Fruit fly (Drosophila melanogaster) whole organism, wandering third instar larva: ENCODE results near the gene CG15414.

ENCODE experiments used
- Abd-B ChIP-seq: fragments of >200 bp; optimal IDR thresholded peaks from 2 replicates; lab custom pipeline; 2017; ENCODE audit warnings: missing biosample characterization, missing genetic modification characterization
- CG32264 ChIP-seq: fragments of 200-800 bp; sonication (Bioruptor generic); optimal IDR thresholded peaks from 2 replicates; lab custom pipeline; 2016; ENCODE audit warnings: missing biosample characterization, missing genetic modification characterization
- Dfd ChIP-seq: fragments of >200 bp; optimal IDR thresholded peaks from 2 replicates; lab custom pipeline; 2017; ENCODE audit warnings: missing biosample characterization, missing genetic modification characterization
- GATAd ChIP-seq: sonication (Bioruptor generic); optimal IDR thresholded peaks from 2 replicates; lab custom pipeline; 2016; ENCODE audit warnings: missing biosample characterization, missing genetic modification characterization
- HLH106 ChIP-seq: fragments of 200-800 bp; optimal IDR thresholded peaks from 3 replicates; lab custom pipeline; 2019; ENCODE audit warnings: missing biosample characterization, mild to moderate bottlenecking, missing genetic modification characterization, moderate library complexity
- Hnf4 ChIP-seq: fragments of 200-800 bp; sonication (Bioruptor generic); optimal IDR thresholded peaks from 2 replicates; lab custom pipeline; 2016; ENCODE audit warnings: missing biosample characterization, mild to moderate bottlenecking, missing genetic modification characterization
- Hr78 ChIP-seq: fragments of >200 bp; optimal IDR thresholded peaks from 2 replicates; lab custom pipeline; 2017; ENCODE audit warnings: missing biosample characterization, missing genetic modification characterization
- Hr83 ChIP-seq: fragments of 200-300 bp; sonication (Bioruptor generic); optimal IDR thresholded peaks from 2 replicates; lab custom pipeline; 2016; ENCODE audit warnings: missing biosample characterization, mild to moderate bottlenecking, missing genetic modification characterization, moderate library complexity; ENCODE audit not compliant: poor library complexity, severe bottlenecking
- Jra ChIP-seq: sonication (Bioruptor generic); optimal IDR thresholded peaks from 2 replicates; lab custom pipeline; 2016; ENCODE audit warnings: missing biosample characterization, missing genetic modification characterization
- Myc ChIP-seq: fragments of >200 bp; optimal IDR thresholded peaks from 2 replicates; lab custom pipeline; 2017
- N ChIP-seq: fragments of >200 bp; optimal IDR thresholded peaks from 2 replicates; lab custom pipeline; 2018; ENCODE audit warnings: missing biosample characterization, missing external identifiers, missing genetic modification characterization
- OdsH ChIP-seq: fragments of 200-800 bp; sonication (Bioruptor generic); optimal IDR thresholded peaks from 2 replicates; lab custom pipeline; 2016; ENCODE audit warnings: missing biosample characterization, mild to moderate bottlenecking, missing genetic modification characterization
- Rel ChIP-seq, 2 experiments: fragments of 200-800 bp; sonication (Bioruptor generic) in 1 of 2; optimal IDR thresholded peaks; 2 replicates in 1 of 2; 3 replicates in 1 of 2; lab custom pipeline; 2016 to 2019; ENCODE audit warnings: mild to moderate bottlenecking in 2 of 2, missing biosample characterization in 2 of 2, missing genetic modification characterization in 2 of 2, moderate library complexity in 1 of 2
- Sp1 ChIP-seq: fragments of 200-800 bp; sonication (Bioruptor generic); optimal IDR thresholded peaks from 3 replicates; lab custom pipeline; 2019; ENCODE audit warnings: missing biosample characterization, mild to moderate bottlenecking, missing genetic modification characterization, moderate library complexity
- Vsx2 ChIP-seq: fragments of 200-300, 225-300 bp; sonication (Bioruptor generic); optimal IDR thresholded peaks from 2 replicates; lab custom pipeline; 2018; ENCODE audit warnings: missing biosample characterization, missing genetic modification characterization; ENCODE audit not compliant: partially characterized antibody
- br ChIP-seq: fragments of 200-800 bp; sonication (Bioruptor generic); optimal IDR thresholded peaks from 2 replicates; lab custom pipeline; 2016; ENCODE audit warnings: missing biosample characterization, missing genetic modification characterization
- brk ChIP-seq: fragments of 200-800 bp; sonication (Bioruptor generic); optimal IDR thresholded peaks from 2 replicates; lab custom pipeline; 2016; ENCODE audit warnings: missing biosample characterization, mild to moderate bottlenecking, missing genetic modification characterization
- dl ChIP-seq, 2 experiments: fragments of 175-275, 200-275 bp in 1 of 2; fragments of 200-275 bp in 1 of 2; sonication (Bioruptor generic); optimal IDR thresholded peaks; lab custom pipeline; 2018; ENCODE audit warnings: mild to moderate bottlenecking in 2 of 2, missing biosample characterization in 2 of 2, missing genetic modification characterization in 2 of 2, moderate library complexity in 2 of 2; ENCODE audit not compliant: partially characterized antibody in 2 of 2, insufficient read depth in 1 of 2
- dmrt93B ChIP-seq: fragments of 200-800 bp; sonication (Bioruptor generic); optimal IDR thresholded peaks from 2 replicates; lab custom pipeline; 2018; ENCODE audit warnings: missing biosample characterization, mild to moderate bottlenecking, missing genetic modification characterization
- dsf ChIP-seq: sonication (Bioruptor generic); optimal IDR thresholded peaks from 2 replicates; lab custom pipeline; 2016; ENCODE audit warnings: missing biosample characterization, missing genetic modification characterization, borderline replicate concordance
- ey ChIP-seq: fragments of 200-800 bp; sonication (Bioruptor generic); optimal IDR thresholded peaks from 2 replicates; lab custom pipeline; 2016; ENCODE audit warnings: missing biosample characterization, missing genetic modification characterization
- foxo ChIP-seq, 2 experiments: fragments of 200-800 bp; sonication (Bioruptor generic); optimal IDR thresholded peaks; 2 replicates in 1 of 2; 3 replicates in 1 of 2; lab custom pipeline; 2016 to 2017; ENCODE audit warnings: missing biosample characterization in 2 of 2, missing genetic modification characterization in 2 of 2
- fru ChIP-seq: fragments of 200-800 bp; sonication (Bioruptor generic); optimal IDR thresholded peaks from 3 replicates; lab custom pipeline; 2016; ENCODE audit warnings: missing biosample characterization, mild to moderate bottlenecking, missing genetic modification characterization
- h ChIP-seq: fragments of 200-800 bp; sonication (Bioruptor generic); optimal IDR thresholded peaks from 3 replicates; lab custom pipeline; 2016; ENCODE audit warnings: missing biosample characterization, mild to moderate bottlenecking, missing genetic modification characterization
- jim ChIP-seq: fragments of 175-275, 200-325 bp; sonication (Bioruptor generic); optimal IDR thresholded peaks from 2 replicates; lab custom pipeline; 2016; ENCODE audit warnings: missing biosample characterization, mild to moderate bottlenecking, missing genetic modification characterization
- psq ChIP-seq: fragments of 200-800 bp; sonication (Bioruptor generic); optimal IDR thresholded peaks from 3 replicates; lab custom pipeline; 2017; ENCODE audit warnings: missing biosample characterization, mild to moderate bottlenecking, missing genetic modification characterization, moderate library complexity
- sv ChIP-seq: fragments of 200-800 bp; sonication (Bioruptor generic); optimal IDR thresholded peaks from 3 replicates; lab custom pipeline; 2016; ENCODE audit warnings: missing biosample characterization, missing genetic modification characterization
- usp ChIP-seq: fragments of >200 bp; optimal IDR thresholded peaks from 2 replicates; lab custom pipeline; 2017; ENCODE audit warnings: missing biosample characterization, missing genetic modification characterization
- woc ChIP-seq: sonication (Bioruptor generic); optimal IDR thresholded peaks from 2 replicates; lab custom pipeline; 2016; ENCODE audit warnings: missing biosample characterization, mild to moderate bottlenecking, missing genetic modification characterization

Gene CG15414

DNA sequence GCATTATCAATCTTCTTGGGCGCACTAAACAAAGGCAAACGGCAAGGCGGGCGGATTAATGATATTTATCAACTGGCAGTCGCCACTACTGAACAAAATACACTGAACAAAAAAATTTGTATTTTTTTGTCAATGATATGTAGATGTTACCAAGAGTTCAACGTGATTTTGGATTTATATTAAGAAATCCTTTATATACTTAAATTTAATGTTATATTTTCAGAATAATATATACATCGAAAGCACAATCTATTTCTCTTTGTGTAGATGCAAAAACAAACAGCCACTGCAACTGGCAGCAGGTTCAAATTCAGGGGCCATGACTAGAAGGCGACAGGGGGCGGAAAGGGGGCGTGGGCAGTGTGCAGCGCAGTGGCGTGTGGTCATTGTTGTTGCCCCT lies 8.2 kb downstream of the CG15414 start:
- no peak for TF ChIP-seq dsf
- TF ChIP-seq Myc (lab: Kevin White, UChicago) = no peak
- no peak for TF ChIP-seq sv (GFP tag; lab: Kevin White, UChicago)
- peak; percentile 19 for TF ChIP-seq HLH106 (tag; lab: Kevin White, UChicago)
- no peak for TF ChIP-seq OdsH (GFP tag; lab: Kevin White, UChicago)
- TF ChIP-seq psq (GFP tag; lab: Kevin White, UChicago) = no peak
- no peak for TF ChIP-seq Rel (GFP tag; optimal IDR thresholded peaks at IDR 0.05; lab: Kevin White, UChicago)
- no peak for TF ChIP-seq Rel (tag; optimal IDR thresholded peaks at IDR 0.05; lab: Kevin White, UChicago)
- TF ChIP-seq Hr78 (GFP tag; lab: Kevin White, UChicago) = no peak
- TF ChIP-seq ey (GFP tag; lab: Kevin White, UChicago) = no peak
- peak; percentile 18 for TF ChIP-seq Sp1 (GFP tag; lab: Kevin White, UChicago)
- TF ChIP-seq fru (GFP tag; lab: Kevin White, UChicago) = no peak

DNA sequence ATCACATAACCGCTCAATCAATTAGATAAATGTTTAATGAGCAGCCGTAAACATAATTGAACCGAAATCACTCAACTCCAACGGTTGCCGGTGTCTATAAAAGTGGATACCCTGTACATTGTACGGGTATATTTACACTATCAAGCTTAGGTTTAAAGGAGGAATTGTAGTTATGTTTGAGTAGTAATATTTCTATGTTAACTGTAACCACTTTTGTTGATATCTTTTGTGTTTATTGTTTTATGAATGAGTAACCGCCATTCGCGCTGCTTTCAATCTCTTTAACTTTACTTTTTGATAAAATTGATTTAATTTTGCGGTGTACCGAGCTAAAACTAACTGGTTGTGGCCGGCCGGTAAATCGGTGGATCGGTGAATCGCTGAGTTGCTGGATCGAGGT lies 8.8 kb downstream of the CG15414 start:
- TF ChIP-seq psq (GFP tag; lab: Kevin White, UChicago) (no peak), CG32264 (GFP tag; lab: Kevin White, UChicago) (no peak), woc (GFP tag; lab: Kevin White, UChicago) (no peak), foxo (GFP tag; optimal IDR thresholded peaks at IDR 0.05; lab: Kevin White, UChicago) (no peak), GATAd (GFP tag; lab: Kevin White, UChicago) (no peak), Dfd (GFP tag; lab: Kevin White, UChicago) (no peak), br (no peak), dl (GFP tag; optimal IDR thresholded peaks at IDR 0.05; lab: Kevin White, UChicago; ENCODE audit: insufficient read depth in 1 of 2, partially characterized antibody in 2 of 2) (no peak), OdsH (GFP tag; lab: Kevin White, UChicago) (no peak), Abd-B (GFP tag; lab: Kevin White, UChicago) (no peak), brk (GFP tag; lab: Kevin White, UChicago) (no peak), dmrt93B (GFP tag; lab: Kevin White, UChicago) (no peak), h (GFP tag; lab: Kevin White, UChicago) (no peak)

DNA sequence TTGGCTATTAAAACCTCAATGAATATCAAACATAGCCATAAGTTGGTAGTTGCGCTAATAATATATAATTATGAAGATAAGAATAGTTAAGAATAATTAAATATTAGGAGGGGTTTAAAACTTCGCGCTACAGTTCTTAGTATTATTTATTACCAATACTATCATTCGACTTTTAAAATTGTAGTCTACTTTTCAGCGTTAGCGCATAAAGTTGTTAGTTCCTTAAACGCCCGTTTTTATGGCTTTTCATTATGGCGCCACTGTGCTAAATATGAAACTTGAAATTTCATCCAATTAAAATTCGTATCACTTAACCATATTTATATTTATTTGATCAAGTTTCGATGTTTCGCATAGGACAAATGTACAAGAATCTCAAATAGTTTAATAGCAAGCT lies 10.4 kb downstream of the CG15414 start:
- TF ChIP-seq Myc (lab: Kevin White, UChicago) (peak; percentile 91), brk (GFP tag; lab: Kevin White, UChicago) (peak; percentile 25), Hnf4 (peak; percentile 27), usp (GFP tag; lab: Kevin White, UChicago) (no peak)

dm6 chr2L:3479697-3480442 lies 11.0 kb downstream of the CG15414 start:
- TF ChIP-seq woc (GFP tag; lab: Kevin White, UChicago) (peak; percentile 53), br (no peak), jim (GFP tag; lab: Kevin White, UChicago) (no peak), Rel (GFP tag; optimal IDR thresholded peaks at IDR 0.05; lab: Kevin White, UChicago) (no peak), Rel (tag; optimal IDR thresholded peaks at IDR 0.05; lab: Kevin White, UChicago) (peak; percentile 78), HLH106 (tag; lab: Kevin White, UChicago) (no peak), Vsx2 (GFP tag; lab: Kevin White, UChicago) (no peak), brk (GFP tag; lab: Kevin White, UChicago) (no peak), N (GFP tag; lab: Kevin White, UChicago) (no peak), h (GFP tag; lab: Kevin White, UChicago) (peak; percentile 62), Hr83 (peak; percentile 50), Jra (GFP tag; lab: Kevin White, UChicago) (peak; percentile 51), Hnf4 (peak; percentile 26)
- TF ChIP-seq, all 38 proteins: peak for 6
